Worm (Caenorhabditis elegans) whole organism, late embryonic: Measurements from ENCODE around the gene F47B10.9.

Experiments
- F13H6.1 ChIP-seq: sonication (generic microtip); optimal IDR thresholded peaks from 2 replicates; lab custom pipeline; 2016; ENCODE audit warnings: missing genetic modification characterization, missing compliant biosample characterization
- K09A11.1 ChIP-seq: sonication (generic microtip); optimal IDR thresholded peaks from 2 replicates; lab custom pipeline; 2017; ENCODE audit warnings: antibody characterized with exemption, mild to moderate bottlenecking, missing genetic modification characterization, missing compliant biosample characterization; ENCODE audit not compliant: insufficient read depth
- ahr-1 ChIP-seq: sonication (generic microtip); optimal IDR thresholded peaks from 2 replicates; lab custom pipeline; 2016; ENCODE audit warnings: missing genetic modification characterization, missing compliant biosample characterization
- ama-1 ChIP-seq: fragments of 150-350 bp; optimal IDR thresholded peaks from 2 replicates; lab custom pipeline; 2014
- ceh-2 ChIP-seq: sonication (generic microtip); optimal IDR thresholded peaks from 2 replicates; lab custom pipeline; 2016; ENCODE audit warnings: missing genotype, missing genetic modification characterization, missing compliant biosample characterization
- ceh-45 ChIP-seq: fragments of 200-800 bp; sonication (Bioruptor generic); IDR thresholded peaks from 2 replicates; pipeline ENCODE4 v1.3.6; 2022; ENCODE audit warnings: missing genetic modification reagents, missing genetic modification characterization, missing compliant biosample characterization
- ceh-48 ChIP-seq: sonication (generic microtip); optimal IDR thresholded peaks from 2 replicates; lab custom pipeline; 2016; ENCODE audit warnings: missing genetic modification characterization, inconsistent platforms, missing compliant biosample characterization
- ceh-9 ChIP-seq: sonication (generic microtip); optimal IDR thresholded peaks from 2 replicates; lab custom pipeline; 2016; ENCODE audit warnings: mild to moderate bottlenecking, missing genetic modification characterization, inconsistent platforms, missing compliant biosample characterization
- che-1 ChIP-seq: sonication (generic microtip); optimal IDR thresholded peaks from 2 replicates; lab custom pipeline; 2016; ENCODE audit warnings: mild to moderate bottlenecking, missing genetic modification characterization, missing compliant biosample characterization
- dve-1 ChIP-seq: sonication (generic microtip); optimal IDR thresholded peaks from 2 replicates; lab custom pipeline; 2017; ENCODE audit warnings: antibody characterized with exemption, mild to moderate bottlenecking, missing genetic modification characterization, missing compliant biosample characterization
- elt-2 ChIP-seq: sonication (generic microtip); optimal IDR thresholded peaks from 2 replicates; lab custom pipeline; 2016; ENCODE audit warnings: missing genetic modification reagents, missing genetic modification characterization, missing compliant biosample characterization
- ets-4 ChIP-seq: sonication (generic microtip); optimal IDR thresholded peaks from 2 replicates; lab custom pipeline; 2016; ENCODE audit warnings: missing genetic modification characterization, missing compliant biosample characterization
- eyg-1 ChIP-seq: sonication (generic microtip); optimal IDR thresholded peaks from 2 replicates; lab custom pipeline; 2016; ENCODE audit warnings: missing genotype, missing genetic modification characterization, missing compliant biosample characterization
- gmeb-2 ChIP-seq: sonication (generic microtip); optimal IDR thresholded peaks from 2 replicates; lab custom pipeline; 2016; ENCODE audit warnings: missing genetic modification characterization, inconsistent platforms, missing compliant biosample characterization
- hlh-13 ChIP-seq: fragments of 200-800 bp; sonication (Bioruptor generic); optimal IDR thresholded peaks from 2 replicates; lab custom pipeline; 2018; ENCODE audit warnings: mild to moderate bottlenecking, missing genetic modification characterization, missing compliant biosample characterization
- hlh-30 ChIP-seq: sonication (generic microtip); optimal IDR thresholded peaks from 2 replicates; lab custom pipeline; 2017; ENCODE audit warnings: antibody characterized with exemption, missing genetic modification characterization, missing compliant biosample characterization; ENCODE audit not compliant: insufficient read depth
- hlh-8 ChIP-seq: sonication (generic microtip); optimal IDR thresholded peaks from 2 replicates; lab custom pipeline; 2016; ENCODE audit warnings: missing genotype, missing genetic modification characterization, missing compliant biosample characterization
- lim-6 ChIP-seq: sonication (generic microtip); optimal IDR thresholded peaks from 2 replicates; lab custom pipeline; 2016; ENCODE audit warnings: missing genetic modification characterization, missing compliant biosample characterization
- lin-11 ChIP-seq: fragments of 200-800 bp; sonication (Bioruptor generic); optimal IDR thresholded peaks from 2 replicates; lab custom pipeline; 2018; ENCODE audit warnings: mild to moderate bottlenecking, missing genetic modification characterization, missing compliant biosample characterization
- mec-3 ChIP-seq: sonication (generic microtip); optimal IDR thresholded peaks from 2 replicates; lab custom pipeline; 2016; ENCODE audit warnings: borderline replicate concordance, missing genetic modification characterization, missing compliant biosample characterization
- nfya-1 ChIP-seq: sonication (generic microtip); optimal IDR thresholded peaks from 2 replicates; lab custom pipeline; 2017; ENCODE audit warnings: missing genetic modification characterization, mild to moderate bottlenecking, missing compliant biosample characterization, antibody characterized with exemption, moderate library complexity
- nhr-11 ChIP-seq: fragments of 150-350 bp; optimal IDR thresholded peaks from 2 replicates; lab custom pipeline; 2014; ENCODE audit warnings: missing biosample characterization, missing genetic modification characterization
- pag-3 ChIP-seq: sonication (generic microtip); optimal IDR thresholded peaks from 2 replicates; lab custom pipeline; 2016; ENCODE audit warnings: missing compliant biosample characterization, missing genetic modification characterization, borderline replicate concordance
- pax-1 ChIP-seq: fragments of 150-350 bp; optimal IDR thresholded peaks from 2 replicates; lab custom pipeline; 2014; ENCODE audit warnings: missing biosample characterization, missing genetic modification characterization
- ref-2 ChIP-seq: sonication (generic microtip); optimal IDR thresholded peaks from 2 replicates; lab custom pipeline; 2016; ENCODE audit warnings: missing genetic modification characterization, missing compliant biosample characterization
- rnt-1 ChIP-seq: sonication (generic microtip); optimal IDR thresholded peaks from 2 replicates; lab custom pipeline; 2016; ENCODE audit warnings: missing genetic modification characterization, missing compliant biosample characterization
- sdc-2 ChIP-seq: sonication (generic microtip); optimal IDR thresholded peaks from 2 replicates; lab custom pipeline; 2016; ENCODE audit warnings: missing genotype, missing genetic modification characterization, missing compliant biosample characterization
- syd-9 ChIP-seq: sonication (generic microtip); optimal IDR thresholded peaks from 2 replicates; lab custom pipeline; 2016; ENCODE audit warnings: mild to moderate bottlenecking, missing genetic modification characterization, moderate library complexity, missing compliant biosample characterization
- tbx-2 ChIP-seq: sonication (generic microtip); optimal IDR thresholded peaks from 2 replicates; lab custom pipeline; 2016; ENCODE audit warnings: missing genetic modification characterization, missing compliant biosample characterization
- ttx-3 ChIP-seq: sonication (generic microtip); optimal IDR thresholded peaks from 2 replicates; lab custom pipeline; 2016; ENCODE audit warnings: missing genetic modification reagents, missing genetic modification characterization, missing compliant biosample characterization
- unc-86 ChIP-seq: sonication (generic microtip); optimal IDR thresholded peaks from 2 replicates; lab custom pipeline; 2016; ENCODE audit warnings: missing genetic modification characterization, missing compliant biosample characterization

The F47B10.9 gene

DNA sequence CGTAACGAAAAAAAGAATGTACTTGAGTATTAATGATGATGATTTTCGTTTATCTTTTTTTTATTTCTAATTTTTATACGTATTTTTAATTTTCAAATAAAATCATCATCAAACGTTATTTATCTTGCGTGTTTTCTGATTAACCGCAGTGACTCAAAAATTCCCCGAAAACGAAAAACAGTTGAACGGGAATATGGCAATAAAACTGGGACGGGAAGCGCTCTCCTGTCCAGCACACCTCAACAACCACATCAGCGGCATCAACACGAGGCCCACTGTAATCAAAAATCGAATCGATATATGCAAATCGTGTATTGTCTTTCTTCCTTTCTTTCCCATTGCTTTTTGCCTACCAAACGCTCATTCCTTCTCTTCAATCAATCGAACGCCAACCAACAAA is 45.3 kb upstream of the F47B10.9 start, which contains the start of gene K09C8.2:
Gene K09C8.2 (plus strand): TSS at position 301 of the 400 bp plus-strand sequence.
- no peak for TF ChIP-seq ceh-45
- TF ChIP-seq nfya-1 (tag; lab: Kevin White, UChicago): no peak
- no peak for TF ChIP-seq ama-1 (lab: Kevin White, UChicago)
- TF ChIP-seq K09A11.1: no peak
- no peak for TF ChIP-seq nhr-11 (tag; lab: Kevin White, UChicago)
- no peak for TF ChIP-seq sdc-2 (tag; lab: Kevin White, UChicago)
- TF ChIP-seq lin-11 (tag; lab: Kevin White, UChicago): no peak
- TF ChIP-seq ahr-1 (tag; lab: Kevin White, UChicago): no peak
- no peak for TF ChIP-seq dve-1
- no peak for TF ChIP-seq che-1 (tag; lab: Kevin White, UChicago)

DNA sequence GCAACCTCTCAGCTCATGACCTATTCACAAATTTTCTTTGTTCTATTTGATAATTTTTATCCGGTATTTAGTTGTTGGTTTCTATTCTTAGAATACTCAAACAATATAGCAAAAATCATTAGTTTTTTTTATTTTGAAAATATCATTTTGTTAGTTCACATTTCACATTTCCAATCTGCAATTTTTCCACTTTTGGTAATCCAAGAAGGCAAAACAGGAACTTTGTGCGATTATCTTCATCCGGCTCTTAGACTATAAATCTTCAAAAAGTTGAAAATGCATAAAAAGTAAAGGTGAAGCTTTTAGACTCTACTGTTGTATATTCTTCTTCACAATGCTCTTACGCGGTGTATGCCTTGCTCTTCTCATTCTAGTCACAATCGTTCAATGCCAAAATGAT is 44.5 kb upstream of the F47B10.9 start, which contains the start of gene nlp-19:
Gene nlp-19 (plus strand): TSS at position 301 of the 400 bp plus-strand sequence.
- TF ChIP-seq pax-1 (tag; lab: Kevin White, UChicago) (no peak), ets-4 (tag; lab: Kevin White, UChicago) (no peak), ceh-9 (tag; lab: Kevin White, UChicago) (no peak), hlh-13 (GFP tag; lab: Kevin White, UChicago) (no peak), syd-9 (tag; lab: Kevin White, UChicago) (no peak), eyg-1 (tag; lab: Kevin White, UChicago) (no peak), unc-86 (tag; lab: Kevin White, UChicago) (no peak), elt-2 (tag; lab: Kevin White, UChicago) (no peak), hlh-30 (tag; lab: Kevin White, UChicago) (no peak)

DNA sequence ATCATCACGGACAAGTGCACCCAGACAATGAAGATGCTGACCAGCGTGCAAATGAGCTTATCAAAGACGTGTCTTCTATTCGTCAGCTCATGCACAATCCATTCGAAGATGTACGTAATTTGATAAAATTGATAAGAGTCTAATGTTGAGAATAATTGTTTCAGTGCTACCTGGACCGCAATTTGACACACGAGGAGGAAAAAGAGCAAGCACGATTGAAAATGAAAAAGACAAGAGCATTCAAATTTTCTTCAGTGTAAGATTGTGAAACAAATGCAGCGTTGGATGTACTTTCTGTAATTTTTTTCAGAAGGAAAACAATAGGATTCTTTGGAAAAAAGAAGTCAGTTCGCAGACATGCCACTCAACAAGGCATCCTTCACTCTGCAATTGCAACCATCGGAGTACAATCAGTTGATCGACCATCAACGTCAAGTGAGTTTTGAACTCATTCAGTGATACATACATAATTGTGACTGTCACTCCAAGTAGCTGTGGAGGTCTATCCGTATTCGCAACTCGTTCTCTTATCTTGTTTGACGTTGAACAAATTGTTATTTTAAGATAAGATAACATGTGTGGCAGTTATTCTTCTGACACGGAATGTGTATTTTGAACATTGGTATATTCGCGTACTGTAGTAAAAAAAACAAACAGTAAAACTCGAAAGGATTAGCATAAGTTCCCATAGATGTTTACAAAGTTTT is 43.2 kb upstream of the F47B10.9 start:
- TF ChIP-seq ref-2 (no peak), eyg-1 (tag; lab: Kevin White, UChicago) (no peak), ttx-3 (tag; lab: Kevin White, UChicago) (no peak), elt-2 (tag; lab: Kevin White, UChicago) (peak; percentile 66), pax-1 (tag; lab: Kevin White, UChicago) (no peak), syd-9 (tag; lab: Kevin White, UChicago) (no peak), ceh-2 (tag; lab: Kevin White, UChicago) (no peak)

DNA sequence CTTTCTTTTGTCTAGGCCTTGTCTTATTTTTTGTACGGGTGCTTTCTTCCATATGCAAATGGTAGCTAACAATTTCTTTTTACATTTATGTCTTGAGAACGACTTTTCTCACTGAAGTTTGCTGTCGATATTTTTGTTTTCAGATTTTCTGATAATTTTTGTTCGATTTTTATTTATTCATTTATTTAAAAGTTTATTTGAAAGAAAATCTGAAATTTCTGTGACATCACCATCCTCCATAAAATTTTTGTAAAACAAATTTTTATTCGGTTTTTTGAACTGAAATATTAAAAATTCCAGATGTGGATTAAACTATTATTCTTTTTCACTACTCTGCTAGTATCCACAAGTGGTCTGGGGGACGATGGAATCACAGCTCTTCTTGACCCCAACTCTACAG is 40.0 kb upstream of the F47B10.9 start, which contains the start of gene pbo-4:
Gene pbo-4 (plus strand): TSS at position 301 of the 400 bp plus-strand sequence.
- no peak for TF ChIP-seq gmeb-2 (tag; lab: Kevin White, UChicago)
- no peak for TF ChIP-seq F13H6.1 (tag; lab: Kevin White, UChicago)
- TF ChIP-seq hlh-8 (tag; lab: Kevin White, UChicago): no peak
- TF ChIP-seq ceh-2 (tag; lab: Kevin White, UChicago): no peak
- no peak for TF ChIP-seq ceh-48 (tag; lab: Kevin White, UChicago)

DNA sequence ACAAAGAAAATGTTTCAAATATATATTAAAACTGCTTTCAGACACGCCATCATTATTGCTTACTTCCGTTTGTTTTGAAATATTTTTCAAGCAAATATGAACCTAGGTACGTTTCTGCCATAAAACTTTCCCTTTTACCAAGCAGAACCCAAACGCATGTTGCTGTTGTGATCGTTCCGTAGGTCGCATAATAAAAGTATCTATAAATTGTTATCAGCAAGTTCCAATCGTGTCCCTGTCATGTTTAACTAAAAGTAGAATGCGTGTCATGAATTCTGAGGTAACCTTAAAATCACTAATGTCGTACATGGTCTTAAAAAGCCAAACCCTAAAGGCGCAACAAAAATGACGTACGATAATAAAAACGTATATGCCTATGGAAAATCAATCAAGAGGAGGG is 38.0 kb upstream of the F47B10.9 start:
- TF ChIP-seq gmeb-2 (tag; lab: Kevin White, UChicago) (no peak), pag-3 (tag; lab: Kevin White, UChicago) (no peak), rnt-1 (no peak), K09A11.1 (no peak), unc-86 (tag; lab: Kevin White, UChicago) (no peak), ama-1 (lab: Kevin White, UChicago) (no peak), tbx-2 (tag; lab: Kevin White, UChicago) (no peak), eyg-1 (tag; lab: Kevin White, UChicago) (no peak), mec-3 (no peak), nhr-11 (tag; lab: Kevin White, UChicago) (no peak), lim-6 (tag; lab: Kevin White, UChicago) (no peak), lin-11 (tag; lab: Kevin White, UChicago) (no peak), dve-1 (no peak)
